Worm (Caenorhabditis elegans) whole organism, dauer: Measurements from ENCODE around the gene cls-3.

Experiments
- unc-62 ChIP-seq: sonication (generic microtip); optimal IDR thresholded peaks from 2 replicates; lab custom pipeline; 2017; ENCODE audit warnings: missing biosample characterization, missing genetic modification reagents, missing genetic modification characterization

cls-3 gene

DNA sequence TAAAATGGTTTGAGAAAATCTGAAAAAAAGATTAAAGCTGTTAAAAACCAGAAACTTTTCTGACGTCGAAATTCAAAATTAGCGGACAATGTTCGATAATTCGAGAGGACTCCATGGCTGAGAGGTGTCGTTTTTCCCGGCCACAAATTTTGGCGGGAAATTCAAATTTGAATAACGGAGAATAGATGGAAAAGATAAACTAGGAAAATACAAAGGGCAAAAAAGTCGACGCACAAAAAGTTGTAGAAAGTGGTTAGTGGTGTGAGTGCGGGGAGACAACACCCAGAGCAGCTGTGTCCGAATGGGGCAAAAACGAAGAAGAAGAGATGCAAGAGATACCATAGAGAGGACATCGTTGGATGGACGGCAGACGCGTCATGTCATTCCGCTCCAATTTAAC is at the start of gene cls-3:
TSS of gene cls-3 (minus strand) at position 19 of the 400 bp plus-strand sequence.
- TF ChIP-seq unc-62 (GFP tag; lab: Kevin White, UChicago) = no peak

DNA sequence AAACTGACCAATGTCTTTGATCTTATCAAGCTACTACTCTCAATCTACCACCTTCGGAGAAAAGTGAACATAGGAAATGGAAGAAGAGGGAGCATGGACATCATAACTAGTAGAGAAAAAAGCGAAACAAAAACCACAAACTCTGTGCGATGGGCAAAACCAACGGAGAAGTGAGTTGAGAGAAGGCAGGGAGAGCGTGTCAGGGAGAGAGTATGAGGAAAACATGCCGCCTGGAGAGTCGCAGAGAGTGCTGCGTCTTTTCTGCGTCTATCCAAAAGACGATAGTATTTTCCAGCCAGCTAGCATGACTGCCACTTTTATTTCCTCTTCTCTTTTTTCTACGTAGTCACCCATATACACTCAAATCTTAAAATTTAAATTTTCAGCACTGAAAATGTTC is 49.1 kb upstream of the cls-3 start, which contains the start of gene saeg-2:
TSS of gene saeg-2 (plus strand) at position 381 of the 400 bp plus-strand sequence.
- no peak for TF ChIP-seq unc-62 (GFP tag; lab: Kevin White, UChicago)

DNA sequence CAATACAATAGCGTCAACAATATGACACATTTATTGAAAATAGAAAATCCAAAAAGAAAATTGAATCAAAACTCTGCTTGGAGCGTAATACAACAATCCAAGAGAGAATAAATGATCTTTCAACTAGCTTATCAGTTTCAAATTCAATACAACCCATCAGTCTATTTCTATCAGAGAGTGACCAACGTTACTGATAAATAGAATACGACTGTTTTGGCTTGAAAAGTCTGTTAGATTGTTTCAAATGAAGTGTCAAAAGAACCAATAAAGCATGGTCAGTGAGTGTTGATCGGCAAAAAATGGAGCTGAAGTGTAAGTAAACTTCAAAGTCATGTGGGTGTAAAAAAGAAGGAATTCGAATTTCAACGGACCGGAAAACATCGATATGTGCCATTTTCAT is 46.7 kb upstream of the cls-3 start:
- TF ChIP-seq unc-62 (GFP tag; lab: Kevin White, UChicago) = no peak

DNA sequence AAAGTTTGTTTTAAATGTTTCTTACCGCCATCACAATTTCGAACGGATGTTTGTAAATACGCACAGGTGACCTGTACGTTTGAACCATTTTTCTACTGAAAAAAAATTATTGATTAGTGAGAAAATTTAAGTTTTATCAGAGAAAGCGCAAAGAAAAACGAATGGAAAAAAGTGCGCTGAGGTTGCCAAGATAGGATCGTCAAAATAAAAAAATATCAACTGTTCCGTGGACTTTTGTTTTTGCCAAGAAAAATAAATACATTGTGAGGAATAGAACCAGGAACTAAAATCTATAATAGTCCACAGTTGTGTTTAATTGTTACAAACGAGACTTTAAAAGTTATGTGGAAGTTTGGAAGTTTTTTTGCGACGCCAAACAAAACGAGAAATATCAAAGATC is 45.3 kb upstream of the cls-3 start, which contains the start of gene T23G5.2:
TSS of gene T23G5.2 (minus strand) at position 101 of the 400 bp plus-strand sequence.
- no peak for TF ChIP-seq unc-62 (GFP tag; lab: Kevin White, UChicago)

DNA sequence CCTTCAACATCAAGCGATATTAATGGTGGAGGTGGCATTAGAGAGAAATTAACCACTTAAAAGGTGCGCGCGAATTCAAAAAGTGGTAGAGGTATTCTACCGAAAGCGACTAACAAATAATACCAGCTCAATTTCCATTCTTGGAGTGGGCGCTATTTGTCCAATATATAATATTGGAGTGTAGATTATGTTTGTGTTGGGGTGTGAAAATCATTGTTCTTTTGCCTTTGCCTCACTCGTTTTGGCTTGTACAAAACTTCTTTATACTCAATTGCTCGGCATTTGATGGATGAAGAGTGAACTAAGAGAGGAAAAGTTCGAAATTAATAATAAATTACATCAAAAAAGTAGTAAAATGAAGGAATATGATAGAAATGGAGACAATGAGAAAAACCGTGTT is 40.3 kb upstream of the cls-3 start, which contains the start of gene T23G5.3:
TSS of gene T23G5.3 (minus strand) at position 101 of the 400 bp plus-strand sequence.
- no peak for TF ChIP-seq unc-62 (GFP tag; lab: Kevin White, UChicago)

DNA sequence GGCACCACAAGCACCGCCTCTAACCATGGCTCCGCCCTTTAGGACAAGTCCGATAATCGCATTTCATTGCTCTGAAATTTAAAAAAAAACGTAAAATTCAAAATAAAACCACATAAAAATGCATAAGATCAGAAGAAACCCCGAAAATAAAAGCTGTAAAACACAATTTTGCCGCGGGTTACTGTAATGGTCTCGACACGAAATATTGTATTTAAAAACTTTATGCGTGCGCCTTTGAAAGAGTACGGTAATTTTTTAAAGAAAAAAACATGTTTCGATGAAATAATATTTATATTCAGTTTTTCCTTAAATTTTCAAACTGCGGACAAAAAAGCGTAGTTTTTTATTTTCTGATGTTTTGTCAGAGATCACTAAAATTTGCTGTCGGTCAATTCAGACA is 37.8 kb upstream of the cls-3 start, which contains the start of gene rnr-1:
TSS of gene rnr-1 (minus strand) at position 77 of the 400 bp plus-strand sequence.
- no peak for TF ChIP-seq unc-62 (GFP tag; lab: Kevin White, UChicago)

DNA sequence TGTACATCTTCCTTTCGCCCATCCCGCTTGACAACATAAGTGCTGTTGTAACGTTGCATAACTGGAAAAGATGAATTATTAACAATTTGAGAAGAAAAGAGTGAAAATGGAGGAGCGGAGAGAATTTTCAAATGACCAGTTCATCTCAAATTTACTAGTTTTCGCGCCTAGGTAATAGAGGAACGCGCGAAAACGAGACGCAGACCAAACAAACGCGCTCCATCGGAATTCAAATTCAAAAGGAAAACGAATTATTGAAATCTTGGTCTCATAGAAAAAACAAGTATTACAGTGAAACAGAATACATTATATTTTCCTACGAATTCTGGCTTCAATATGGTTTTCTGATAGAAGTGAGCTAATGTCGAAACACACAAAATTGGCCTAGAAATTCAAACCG is 37.3 kb upstream of the cls-3 start:
- no peak for TF ChIP-seq unc-62 (GFP tag; lab: Kevin White, UChicago)

DNA sequence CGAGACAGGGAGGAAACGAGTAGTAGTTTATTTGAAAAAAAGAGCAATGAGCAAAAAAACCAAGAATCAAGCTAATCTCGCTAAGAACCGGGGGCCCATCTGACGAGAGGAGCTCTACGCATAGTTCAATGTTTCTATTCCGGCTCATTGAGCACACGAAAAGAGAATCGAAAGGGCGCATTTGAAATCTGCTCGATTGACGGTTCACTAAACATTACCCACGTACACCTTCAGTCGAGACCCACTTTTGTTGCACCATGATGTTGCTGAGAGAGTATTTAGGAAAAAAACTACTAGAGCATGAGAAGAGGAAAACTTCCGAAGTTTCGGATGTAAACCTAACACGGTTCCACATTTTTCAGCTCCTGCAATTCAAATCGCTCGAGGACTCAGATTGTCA is 34.1 kb upstream of the cls-3 start:
- TF ChIP-seq unc-62 (GFP tag; lab: Kevin White, UChicago) = no peak

DNA sequence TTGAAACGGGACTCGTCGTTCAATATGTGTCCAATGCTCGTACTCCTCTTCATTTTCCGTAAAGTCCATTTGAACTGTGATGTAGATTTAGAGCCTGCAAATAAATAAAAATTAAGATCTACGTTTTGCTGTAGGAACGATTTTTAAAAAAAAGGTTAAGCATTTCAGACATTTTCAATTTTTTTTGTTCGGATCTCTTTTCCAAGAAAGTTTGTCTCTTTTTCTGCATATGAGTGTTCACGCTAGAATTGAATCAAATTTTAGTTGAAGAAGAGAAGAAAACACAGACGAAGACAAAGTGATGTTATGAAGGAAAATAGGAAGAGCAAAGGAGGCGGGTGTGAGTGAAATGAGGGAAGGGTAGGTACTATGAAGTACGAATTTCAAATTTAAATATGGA is 24.5 kb upstream of the cls-3 start, which contains the start of gene npr-29:
TSS of gene npr-29 (minus strand) at position 101 of the 400 bp plus-strand sequence.
- no peak for TF ChIP-seq unc-62 (GFP tag; lab: Kevin White, UChicago)

DNA sequence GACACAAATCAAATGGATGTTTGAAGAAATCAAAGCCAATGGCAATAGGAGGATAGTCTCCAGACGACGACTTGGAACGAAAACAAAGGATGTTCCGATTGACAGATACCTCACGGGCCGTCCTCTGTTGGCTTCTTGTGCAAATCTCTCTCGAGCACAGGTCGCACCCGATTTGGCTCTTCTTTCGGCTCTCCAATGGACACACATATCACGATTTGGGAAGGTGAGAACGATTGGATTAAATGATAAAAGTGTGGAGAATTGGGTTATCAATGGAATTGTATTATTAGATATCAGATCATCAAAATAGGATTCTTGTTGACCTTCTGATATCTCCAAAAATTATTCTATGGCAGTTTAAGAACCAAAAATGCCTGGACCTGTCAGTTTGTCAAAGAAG is 15.3 kb upstream of the cls-3 start, which contains the start of gene ZC84.1:
TSS of gene ZC84.1 (minus strand) at position 101 of the 400 bp plus-strand sequence.
- no peak for TF ChIP-seq unc-62 (GFP tag; lab: Kevin White, UChicago)

DNA sequence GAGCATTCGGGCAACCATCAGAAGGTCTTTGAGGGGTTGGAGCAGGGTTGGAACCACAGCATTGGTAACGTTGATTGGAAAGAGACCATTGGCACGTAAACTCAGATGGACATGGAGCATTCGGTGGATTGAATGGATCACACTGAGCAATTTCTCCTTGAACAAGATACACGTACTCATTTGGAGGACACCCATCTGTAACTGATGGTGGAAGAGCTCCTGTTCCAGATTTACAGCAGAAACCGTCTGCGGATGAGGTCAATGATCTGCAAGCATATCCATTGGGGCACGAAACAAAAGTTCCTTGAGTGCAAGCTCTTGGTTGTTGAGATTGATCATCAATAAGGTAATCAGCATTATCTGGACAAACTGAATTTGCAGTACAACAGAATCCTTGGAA is 11.1 kb upstream of the cls-3 start:
- no peak for TF ChIP-seq unc-62 (GFP tag; lab: Kevin White, UChicago)

DNA sequence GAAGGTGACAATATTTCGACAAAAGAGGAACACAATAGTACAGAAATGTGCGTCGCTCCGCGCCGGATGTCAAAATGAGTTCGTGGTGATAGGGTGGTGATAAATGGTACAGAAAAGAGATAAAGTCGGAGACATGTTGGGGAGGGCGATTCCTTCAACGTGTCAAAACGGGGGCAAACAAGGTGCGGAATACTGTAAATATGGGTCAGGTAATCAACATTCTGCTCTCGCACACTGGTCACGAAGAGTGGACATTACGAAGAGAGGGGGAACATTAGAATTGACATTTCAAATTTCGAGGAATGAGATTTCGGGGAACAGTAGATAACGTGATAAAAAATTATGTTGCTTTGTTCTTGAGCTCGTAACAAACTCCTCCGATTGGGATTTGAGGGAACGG is 8.7 kb upstream of the cls-3 start, which contains the start of gene ZC84.6:
TSS of gene ZC84.6 (minus strand) at position 101 of the 400 bp plus-strand sequence.
- no peak for TF ChIP-seq unc-62 (GFP tag; lab: Kevin White, UChicago)

DNA sequence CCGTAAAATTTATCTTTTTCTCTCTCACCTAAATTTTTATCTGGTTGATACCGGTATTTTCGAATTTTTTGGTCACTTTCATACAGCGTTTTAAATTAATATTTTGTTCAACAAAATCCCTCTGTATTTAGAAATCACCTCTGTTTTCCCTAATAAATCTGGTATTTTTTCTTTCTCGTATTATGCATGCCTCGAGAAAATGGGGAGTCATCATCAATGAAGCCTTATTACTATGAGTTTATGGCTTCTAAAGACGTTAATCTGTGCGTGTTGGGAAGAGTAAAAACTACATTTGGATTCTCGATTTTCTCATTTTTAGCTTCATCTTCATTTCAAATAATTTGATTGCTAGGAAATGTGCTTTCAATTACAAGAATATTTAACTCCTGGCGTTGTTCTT is 5.2 kb downstream of the cls-3 start, which contains the start of gene ZC84.7:
TSS of gene ZC84.7 (plus strand) at position 301 of the 400 bp plus-strand sequence.
- TF ChIP-seq unc-62 (GFP tag; lab: Kevin White, UChicago) = no peak

DNA sequence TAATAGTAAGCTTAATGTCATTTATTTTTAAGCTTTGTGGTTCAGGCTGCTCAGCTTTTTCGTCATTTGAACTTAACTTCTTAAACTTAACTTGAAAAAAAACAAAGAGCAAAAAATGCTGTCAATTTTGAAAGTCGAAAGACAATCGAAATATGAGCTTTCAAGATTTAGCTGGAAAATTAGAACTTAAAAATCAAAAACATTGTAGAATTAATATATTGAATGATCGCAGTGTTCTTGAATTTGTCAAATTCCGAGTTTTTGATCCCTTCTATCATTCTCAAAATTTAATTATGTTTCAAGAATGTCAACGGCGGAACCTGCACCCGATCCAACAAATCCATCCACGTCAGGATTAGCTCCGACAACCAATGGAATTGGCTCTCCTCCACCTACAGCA is 9.7 kb downstream of the cls-3 start, which contains the start of gene tax-4:
TSS of gene tax-4 (plus strand) at position 301 of the 400 bp plus-strand sequence.
- TF ChIP-seq unc-62 (GFP tag; lab: Kevin White, UChicago) = no peak

DNA sequence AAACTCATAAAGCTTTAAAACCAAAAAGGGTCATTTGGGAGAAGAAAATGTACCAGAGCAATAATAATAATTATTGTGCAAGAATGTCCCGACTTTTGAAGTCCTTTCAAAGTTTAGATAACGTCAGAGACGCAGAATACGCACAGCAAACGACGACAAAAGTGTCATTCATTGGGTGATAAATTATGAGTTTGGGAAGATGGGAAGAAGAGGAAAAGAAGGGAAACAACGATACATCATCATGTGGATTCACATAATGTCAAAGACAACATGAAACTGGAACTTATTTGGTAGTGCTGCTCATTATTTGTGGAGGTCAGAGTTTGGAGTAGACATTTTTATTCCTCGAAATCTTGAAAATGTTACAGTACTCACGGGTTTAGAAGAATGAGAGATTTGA is 13.0 kb downstream of the cls-3 start:
- TF ChIP-seq unc-62 (GFP tag; lab: Kevin White, UChicago) = no peak

DNA sequence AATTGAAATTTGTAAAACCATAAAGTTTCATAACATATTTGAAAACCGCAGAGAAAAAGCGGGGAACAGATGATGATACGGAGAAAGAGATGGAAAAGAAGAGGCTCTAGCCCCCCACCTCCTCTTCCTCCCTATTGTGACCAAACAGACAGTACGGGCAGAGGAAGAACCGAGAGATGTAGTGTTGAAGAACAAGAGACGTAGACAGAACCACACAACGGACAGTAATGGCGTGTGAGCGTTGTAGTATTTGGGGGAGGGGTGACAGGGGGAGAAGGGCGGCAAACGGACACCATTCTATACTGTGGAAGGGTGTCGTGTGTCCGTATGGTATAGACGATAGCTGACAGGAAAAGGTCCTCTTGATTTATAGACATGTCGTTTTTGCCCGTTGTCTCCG is 14.9 kb downstream of the cls-3 start:
- TF ChIP-seq unc-62 (GFP tag; lab: Kevin White, UChicago) = no peak

DNA sequence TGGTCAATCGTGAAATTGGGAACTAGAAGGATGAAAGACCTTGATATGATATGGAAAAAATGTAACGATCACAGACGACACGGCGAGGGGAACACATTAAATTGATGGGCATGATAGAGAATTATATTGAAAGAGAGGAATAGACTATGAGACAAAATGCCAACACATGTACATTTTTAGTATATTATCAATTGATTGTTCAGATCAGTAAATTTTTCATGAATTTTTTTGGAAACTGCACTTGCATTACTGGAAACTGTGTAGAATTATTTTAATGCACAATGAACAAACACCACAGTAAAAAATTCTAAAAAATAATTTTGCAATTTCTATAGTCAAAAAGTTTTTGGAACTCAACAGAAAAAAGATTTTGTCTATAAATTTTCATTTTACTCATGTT is 17.7 kb downstream of the cls-3 start:
- TF ChIP-seq unc-62 (GFP tag; lab: Kevin White, UChicago) = no peak
